Fruit fly (Drosophila melanogaster) whole organism: ENCODE data around the gene h-cup.

Experiments
- CG8478 ChIP-seq: fragments of >200 bp; optimal IDR thresholded peaks from 2 replicates; lab custom pipeline; 2018; ENCODE audit warnings: inconsistent platforms
- psq ChIP-seq: fragments of >200 bp; optimal IDR thresholded peaks from 2 replicates; lab custom pipeline; 2017
- usp ChIP-seq: fragments of >200 bp; optimal IDR thresholded peaks from 2 replicates; lab custom pipeline; 2017; ENCODE audit warnings: missing biosample characterization, missing genetic modification characterization, mixed read lengths

DNA sequence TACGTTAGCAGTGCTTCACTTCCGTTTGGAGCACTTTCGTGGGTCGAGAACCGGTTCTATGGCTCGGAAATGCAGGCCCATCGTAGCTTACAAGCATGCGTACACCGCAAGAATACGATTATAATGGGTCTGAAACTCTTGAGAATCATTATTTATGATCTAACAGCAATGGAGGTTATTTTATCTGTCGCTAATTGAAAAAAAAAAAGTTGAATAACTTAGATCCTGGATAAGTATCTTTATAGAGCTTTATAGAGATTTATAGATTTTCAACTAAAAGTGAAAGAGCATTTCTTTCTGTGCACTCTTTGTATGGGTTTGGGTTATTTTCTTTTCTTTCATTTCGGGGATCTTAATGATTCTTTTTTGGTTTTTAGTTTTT lies 45.1 kb upstream of the h-cup start:
- TF ChIP-seq usp (no peak), psq (no peak), CG8478 (lab: Kevin White, UChicago) (no peak)
